Fruit fly (Drosophila melanogaster): ENCODE results near the gene ras.

Gene ras

dm6 chrX:10771856-10772592 is 27.7 kb downstream of the ras start, which contains the start of gene CG15211 (continued):
- TF ChIP-seq Jarid2 (GFP tag; optimal IDR thresholded peaks at IDR 0.05) (peak; percentile 43), PHDP (tag; optimal IDR thresholded peaks at IDR 0.05) (peak; percentile 77), CG12236 (GFP tag; optimal IDR thresholded peaks at IDR 0.05) (no peak), cas (GFP tag; IDR thresholded peaks at IDR 0.05) (no peak), gfzf (GFP tag; optimal IDR thresholded peaks at IDR 0.05) (no peak), crc (GFP tag; optimal IDR thresholded peaks at IDR 0.05) (no peak), Optix (GFP tag; IDR thresholded peaks at IDR 0.05) (peak; percentile 29; the same call in 1 of the 3 replicates), CG17612 (GFP tag; IDR thresholded peaks at IDR 0.05) (no peak), CG1529 (GFP tag; optimal IDR thresholded peaks at IDR 0.05) (peak; percentile 74), CG11456 (GFP tag; IDR thresholded peaks at IDR 0.05) (no peak; the same call in 2 of the 3 replicates), seq (GFP tag; IDR thresholded peaks at IDR 0.05) (peak; percentile 63), dimm (GFP tag; IDR thresholded peaks at IDR 0.05) (0 out of 2 replicates have a peak, but pooled peaks have one; percentile 33), MBD-R2 (GFP tag; IDR thresholded peaks at IDR 0.05) (no peak; the same call in 1 of the 2 replicates), H2.0 (GFP tag; IDR thresholded peaks at IDR 0.05) (peak; percentile 39; the same call in 1 of the 2 replicates), CG10431 (GFP tag; optimal IDR thresholded peaks at IDR 0.05) (peak; percentile 39), Chrac-16 (GFP tag; optimal IDR thresholded peaks at IDR 0.05) (peak; percentile 65), Xrp1 (GFP tag; IDR thresholded peaks at IDR 0.05) (peak; percentile 72), D (optimal IDR thresholded peaks at IDR 0.05) (no peak), D (GFP tag; optimal IDR thresholded peaks at IDR 0.05) (peak; percentile 63), Myb (GFP tag; optimal IDR thresholded peaks at IDR 0.05) (no peak), h (optimal IDR thresholded peaks at IDR 0.05) (no peak), sens-2 (GFP tag; IDR thresholded peaks at IDR 0.05) (no peak), CG6254 (GFP tag; optimal IDR thresholded peaks at IDR 0.05) (peak; percentile 60), CG11723 (GFP tag; optimal IDR thresholded peaks at IDR 0.05) (peak; percentile 57), Sox100B (GFP tag; optimal IDR thresholded peaks at IDR 0.05) (peak; percentile 85), ato (GFP tag; IDR thresholded peaks at IDR 0.05; ENCODE audit: partially characterized antibody) (no peak), CG10321 (GFP tag; IDR thresholded peaks at IDR 0.05) (0 out of 2 replicates have a peak, but pooled peaks have one; percentile 11), repo (GFP tag; optimal IDR thresholded peaks at IDR 0.05) (peak; percentile 28), Taf1 (GFP tag; IDR thresholded peaks at IDR 0.05) (no peak), Dfd (GFP tag; optimal IDR thresholded peaks at IDR 0.05) (no peak), ara (GFP tag; IDR thresholded peaks at IDR 0.05) (peak; percentile 77), toy (GFP tag; IDR thresholded peaks at IDR 0.05) (no peak), CG8765 (GFP tag; IDR thresholded peaks at IDR 0.05) (no peak), Fer1 (GFP tag; optimal IDR thresholded peaks at IDR 0.05) (peak; percentile 52), Pdp1 (GFP tag; optimal IDR thresholded peaks at IDR 0.05) (peak; percentile 44 to 50), Meics (GFP tag; optimal IDR thresholded peaks at IDR 0.05) (peak; percentile 70), CG9609 (GFP tag; optimal IDR thresholded peaks at IDR 0.05) (peak; percentile 3), Nf-YA (GFP tag; IDR thresholded peaks at IDR 0.05) (no peak), CG12769 (tag; optimal IDR thresholded peaks at IDR 0.05) (peak; percentile 91), Hsf (GFP tag; optimal IDR thresholded peaks at IDR 0.05) (peak; percentile 21), CG11560 (tag; IDR thresholded peaks at IDR 0.05) (no peak), CG32532 (GFP tag; IDR thresholded peaks at IDR 0.05) (peak; percentile 21; the same call in 1 of the 2 replicates), CG17328 (GFP tag; IDR thresholded peaks at IDR 0.05) (peak; percentile 60), dan (GFP tag; IDR thresholded peaks at IDR 0.05) (no peak), CG9437 (GFP tag; optimal IDR thresholded peaks at IDR 0.05) (peak; percentile 70), CG18619 (GFP tag; optimal IDR thresholded peaks at IDR 0.05) (peak; percentile 67), Bteb2 (GFP tag; optimal IDR thresholded peaks at IDR 0.05) (no peak), YL-1 (GFP tag; optimal IDR thresholded peaks at IDR 0.05) (peak; percentile 14), fd64A (GFP tag; optimal IDR thresholded peaks at IDR 0.05) (no peak), ac (GFP tag; optimal IDR thresholded peaks at IDR 0.05) (no peak), Dref (GFP tag; IDR thresholded peaks at IDR 0.05) (no peak)

Measured in whole organism, embryonic.